Fruit fly (Drosophila melanogaster) whole organism, embryonic: ENCODE measurements around the gene PLCXD.

ENCODE experiments used
- Antp ChIP-seq: fragments of 200-800 bp; sonication (Bioruptor generic); optimal IDR thresholded peaks from 3 replicates; lab custom pipeline; 2016; ENCODE audit warnings: missing biosample characterization, missing genetic modification characterization
- Bteb2 ChIP-seq: fragments of 200-800 bp; sonication (Bioruptor generic); optimal IDR thresholded peaks from 2 replicates; lab custom pipeline; 2016; ENCODE audit warnings: missing biosample characterization, missing genetic modification characterization
- CG10267 ChIP-seq: fragments of 200-800 bp; sonication (Bioruptor generic); optimal IDR thresholded peaks from 2 replicates; lab custom pipeline; 2018; ENCODE audit warnings: missing biosample characterization, mild to moderate bottlenecking, missing genetic modification characterization, moderate library complexity
- CG10274 ChIP-seq: fragments of 200-800 bp; sonication (Bioruptor generic); optimal IDR thresholded peaks from 3 replicates; lab custom pipeline; 2017; ENCODE audit warnings: missing biosample characterization, mild to moderate bottlenecking, missing genetic modification characterization
- CG11398 ChIP-seq: fragments of 200-800 bp; sonication (Bioruptor generic); optimal IDR thresholded peaks from 2 replicates; lab custom pipeline; 2016; ENCODE audit warnings: missing biosample characterization, missing genetic modification characterization
- CG15073 ChIP-seq: fragments of 200-800 bp; sonication (Bioruptor generic); optimal IDR thresholded peaks from 2 replicates; lab custom pipeline; 2016; ENCODE audit warnings: missing biosample characterization, missing genetic modification characterization
- CG15601 ChIP-seq: fragments of 200-800 bp; sonication (Bioruptor generic); optimal IDR thresholded peaks from 3 replicates; lab custom pipeline; 2019; ENCODE audit warnings: missing biosample characterization, mild to moderate bottlenecking, missing genetic modification characterization, moderate library complexity
- CG1792 ChIP-seq: fragments of 200-800 bp; sonication (Bioruptor generic); optimal IDR thresholded peaks from 2 replicates; lab custom pipeline; 2016; ENCODE audit warnings: missing biosample characterization, missing genetic modification characterization
- CG2120 ChIP-seq: fragments of 200-800 bp; sonication (Bioruptor generic); optimal IDR thresholded peaks from 3 replicates; lab custom pipeline; 2016; ENCODE audit warnings: missing biosample characterization, missing genetic modification characterization
- CG30403 ChIP-seq: fragments of 200-800 bp; sonication (Bioruptor generic); optimal IDR thresholded peaks from 3 replicates; lab custom pipeline; 2016; ENCODE audit warnings: missing biosample characterization, missing genetic modification characterization
- CG31365 ChIP-seq: fragments of 200-800 bp; sonication (Bioruptor generic); optimal IDR thresholded peaks from 2 replicates; lab custom pipeline; 2018; ENCODE audit warnings: missing biosample characterization, mild to moderate bottlenecking, missing genetic modification characterization
- CG33213 ChIP-seq: fragments of 200-800 bp; sonication (Bioruptor generic); optimal IDR thresholded peaks from 3 replicates; lab custom pipeline; 2016; ENCODE audit warnings: missing biosample characterization, missing genetic modification characterization
- CG4424 ChIP-seq: fragments of 200-800 bp; sonication (Bioruptor generic); optimal IDR thresholded peaks from 3 replicates; lab custom pipeline; 2016; ENCODE audit warnings: missing biosample characterization, missing genetic modification characterization
- CG5180 ChIP-seq: fragments of 200-800 bp; sonication (Bioruptor generic); optimal IDR thresholded peaks from 3 replicates; lab custom pipeline; 2017; ENCODE audit warnings: missing biosample characterization, missing genetic modification characterization, mild to moderate bottlenecking, moderate library complexity, missing genetic modification reagents
- CG5245 ChIP-seq: fragments of 200-800 bp; sonication (Bioruptor generic); optimal IDR thresholded peaks from 3 replicates; lab custom pipeline; 2016; ENCODE audit warnings: missing biosample characterization, missing genetic modification characterization
- CG6272 ChIP-seq: fragments of 200-800 bp; sonication (Bioruptor generic); IDR thresholded peaks from 2 replicates; pipeline ENCODE4 v1.3.6; 2022; ENCODE audit warnings: missing biosample characterization, missing genetic modification characterization
- CG7987 ChIP-seq: fragments of 200-800 bp; sonication (Bioruptor generic); optimal IDR thresholded peaks from 2 replicates; lab custom pipeline; 2018; ENCODE audit warnings: missing biosample characterization, mild to moderate bottlenecking, missing genetic modification characterization, moderate library complexity
- CG8924 ChIP-seq: fragments of 200-800 bp; optimal IDR thresholded peaks from 3 replicates; lab custom pipeline; 2019; ENCODE audit warnings: missing biosample characterization, mild to moderate bottlenecking, missing genetic modification characterization, moderate library complexity
- D19B ChIP-seq: fragments of 200-800 bp; sonication (Bioruptor generic); optimal IDR thresholded peaks from 2 replicates; lab custom pipeline; 2017; ENCODE audit warnings: missing biosample characterization, mild to moderate bottlenecking, missing genetic modification characterization
- Dfd ChIP-seq, 2 experiments: fragments of >200 bp; optimal IDR thresholded peaks; 2 replicates each; lab custom pipeline; 2017; ENCODE audit warnings: missing biosample characterization in 2 of 2, missing genetic modification characterization in 2 of 2
- Gug ChIP-seq: fragments of 200-800 bp; sonication (Bioruptor generic); IDR thresholded peaks from 4 replicates; pipeline ENCODE4 v1.3.6; 2022; ENCODE audit warnings: missing biosample characterization, missing genetic modification characterization
- Hand ChIP-seq: fragments of 200-800 bp; sonication (Bioruptor generic); optimal IDR thresholded peaks from 2 replicates; lab custom pipeline; 2017; ENCODE audit warnings: mild to moderate bottlenecking, missing biosample characterization, missing genetic modification reagents, missing genetic modification characterization
- Hmr ChIP-seq: fragments of 200-800 bp; sonication (Bioruptor generic); optimal IDR thresholded peaks from 3 replicates; lab custom pipeline; 2017; ENCODE audit warnings: mild to moderate bottlenecking, missing biosample characterization, missing genetic modification reagents, missing genetic modification characterization
- Hr39 ChIP-seq: fragments of >200 bp; optimal IDR thresholded peaks from 2 replicates; lab custom pipeline; 2017
- Oaz ChIP-seq: fragments of 200-800 bp; sonication (Bioruptor generic); IDR thresholded peaks from 2 replicates; pipeline ENCODE4 v1.3.6; 2022; ENCODE audit warnings: missing biosample characterization, missing genetic modification characterization
- Poxn ChIP-seq: fragments of 200-800 bp; sonication (Bioruptor generic); IDR thresholded peaks from 2 replicates; pipeline ENCODE4 v1.3.6; 2022; ENCODE audit warnings: missing biosample characterization, missing genetic modification characterization
- Ssrp ChIP-seq: fragments of 200-800 bp; sonication (Bioruptor generic); optimal IDR thresholded peaks from 2 replicates; lab custom pipeline; 2018; ENCODE audit warnings: missing biosample characterization, mild to moderate bottlenecking, missing genetic modification characterization, moderate library complexity
- Trl ChIP-seq, 3 experiments: fragments of >200 bp in 2 of 3; fragments of 200-800 bp in 1 of 3; sonication (Bioruptor generic) in 1 of 3; optimal IDR thresholded peaks; 2 replicates in 1 of 3; 3 replicates in 2 of 3; lab custom pipeline; 2016 to 2017; ENCODE audit warnings: missing biosample characterization in 1 of 3, missing genetic modification characterization in 1 of 3
- az2 ChIP-seq: fragments of 200-800 bp; sonication (Bioruptor generic); optimal IDR thresholded peaks from 3 replicates; lab custom pipeline; 2016; ENCODE audit warnings: missing biosample characterization, missing genetic modification characterization
- bcd ChIP-seq: fragments of 200-800 bp; sonication (Bioruptor generic); optimal IDR thresholded peaks from 2 replicates; lab custom pipeline; 2017; ENCODE audit warnings: missing biosample characterization, mild to moderate bottlenecking, missing genetic modification characterization
- btn ChIP-seq: fragments of 200-800 bp; sonication (Bioruptor generic); optimal IDR thresholded peaks from 2 replicates; lab custom pipeline; 2016; ENCODE audit warnings: missing biosample characterization, missing genetic modification characterization
- ci ChIP-seq: fragments of 200-800 bp; sonication (Bioruptor generic); IDR thresholded peaks from 3 replicates; pipeline ENCODE4 v1.3.6; 2022; ENCODE audit warnings: missing biosample characterization, missing genetic modification characterization
- gce ChIP-seq: fragments of 200-800 bp; sonication (Bioruptor generic); IDR thresholded peaks from 3 replicates; pipeline ENCODE4 v1.3.6; 2022; ENCODE audit warnings: missing biosample characterization, missing genetic modification characterization
- gro ChIP-seq: fragments of 200-800 bp; sonication (Bioruptor generic); optimal IDR thresholded peaks from 2 replicates; lab custom pipeline; 2016; ENCODE audit warnings: missing biosample characterization, missing genetic modification characterization
- her ChIP-seq: fragments of 200-800 bp; sonication (Bioruptor generic); optimal IDR thresholded peaks from 2 replicates; lab custom pipeline; 2016; ENCODE audit warnings: missing biosample characterization, missing genetic modification characterization
- insv ChIP-seq, 2 experiments: fragments of 200-800 bp; sonication (Bioruptor generic); optimal IDR thresholded peaks; 3 replicates each; lab custom pipeline; 2016 to 2018; ENCODE audit warnings: missing biosample characterization in 2 of 2, missing genetic modification characterization in 2 of 2
- lab ChIP-seq: fragments of 200-800 bp; sonication (Bioruptor generic); optimal IDR thresholded peaks from 3 replicates; lab custom pipeline; 2017; ENCODE audit warnings: missing biosample characterization, missing genetic modification characterization, mild to moderate bottlenecking, moderate library complexity, missing genetic modification reagents
- mam ChIP-seq: fragments of 200-800 bp; sonication (Bioruptor generic); optimal IDR thresholded peaks from 3 replicates; lab custom pipeline; 2016; ENCODE audit warnings: missing biosample characterization, missing genetic modification characterization
- nom ChIP-seq: fragments of 200-800 bp; sonication (Bioruptor generic); optimal IDR thresholded peaks from 2 replicates; lab custom pipeline; 2017; ENCODE audit warnings: missing biosample characterization, missing genetic modification characterization, mild to moderate bottlenecking, moderate library complexity, missing genetic modification reagents
- odd ChIP-seq: fragments of 200-800 bp; sonication (Bioruptor generic); optimal IDR thresholded peaks from 2 replicates; lab custom pipeline; 2017; ENCODE audit warnings: missing biosample characterization, mild to moderate bottlenecking, missing genetic modification characterization
- peb ChIP-seq: fragments of 200-800 bp; sonication (Bioruptor generic); IDR thresholded peaks from 2 replicates; pipeline ENCODE4 v1.3.6; 2022; ENCODE audit warnings: missing biosample characterization, missing genetic modification characterization
- sima ChIP-seq: fragments of 200-800 bp; sonication (Bioruptor generic); optimal IDR thresholded peaks from 2 replicates; lab custom pipeline; 2016; ENCODE audit warnings: missing biosample characterization, missing genetic modification characterization
- sisA ChIP-seq: fragments of 200-800 bp; sonication (Bioruptor generic); IDR thresholded peaks from 2 replicates; pipeline ENCODE4 v1.3.6; 2022; ENCODE audit warnings: missing biosample characterization, missing genetic modification characterization
- sna ChIP-seq: fragments of 200-800 bp; sonication (Bioruptor generic); IDR thresholded peaks from 2 replicates; pipeline ENCODE4 v1.3.6; 2022; ENCODE audit warnings: missing biosample characterization, missing genetic modification characterization; ENCODE audit not compliant: partially characterized antibody
- tna ChIP-seq: fragments of 200-800 bp; sonication (Bioruptor generic); IDR thresholded peaks from 2 replicates; pipeline ENCODE4 v1.3.6; 2022; ENCODE audit warnings: missing biosample characterization, missing genetic modification characterization; ENCODE audit not compliant: partially characterized antibody
- tx ChIP-seq: fragments of 200-800 bp; sonication (Bioruptor generic); optimal IDR thresholded peaks from 2 replicates; lab custom pipeline; 2016; ENCODE audit warnings: missing biosample characterization, missing genetic modification characterization
- unpg ChIP-seq: fragments of 200-800 bp; sonication (Bioruptor generic); optimal IDR thresholded peaks from 3 replicates; lab custom pipeline; 2018; ENCODE audit warnings: missing biosample characterization, mild to moderate bottlenecking, missing genetic modification characterization, moderate library complexity
- vfl ChIP-seq: fragments of 200-800 bp; sonication (Bioruptor generic); optimal IDR thresholded peaks from 2 replicates; lab custom pipeline; 2016; ENCODE audit warnings: missing biosample characterization, missing genetic modification characterization
- zfh2 ChIP-seq: fragments of 200-800 bp; sonication (Bioruptor generic); optimal IDR thresholded peaks from 2 replicates; lab custom pipeline; 2016; ENCODE audit warnings: missing biosample characterization, missing genetic modification characterization

The PLCXD gene

DNA sequence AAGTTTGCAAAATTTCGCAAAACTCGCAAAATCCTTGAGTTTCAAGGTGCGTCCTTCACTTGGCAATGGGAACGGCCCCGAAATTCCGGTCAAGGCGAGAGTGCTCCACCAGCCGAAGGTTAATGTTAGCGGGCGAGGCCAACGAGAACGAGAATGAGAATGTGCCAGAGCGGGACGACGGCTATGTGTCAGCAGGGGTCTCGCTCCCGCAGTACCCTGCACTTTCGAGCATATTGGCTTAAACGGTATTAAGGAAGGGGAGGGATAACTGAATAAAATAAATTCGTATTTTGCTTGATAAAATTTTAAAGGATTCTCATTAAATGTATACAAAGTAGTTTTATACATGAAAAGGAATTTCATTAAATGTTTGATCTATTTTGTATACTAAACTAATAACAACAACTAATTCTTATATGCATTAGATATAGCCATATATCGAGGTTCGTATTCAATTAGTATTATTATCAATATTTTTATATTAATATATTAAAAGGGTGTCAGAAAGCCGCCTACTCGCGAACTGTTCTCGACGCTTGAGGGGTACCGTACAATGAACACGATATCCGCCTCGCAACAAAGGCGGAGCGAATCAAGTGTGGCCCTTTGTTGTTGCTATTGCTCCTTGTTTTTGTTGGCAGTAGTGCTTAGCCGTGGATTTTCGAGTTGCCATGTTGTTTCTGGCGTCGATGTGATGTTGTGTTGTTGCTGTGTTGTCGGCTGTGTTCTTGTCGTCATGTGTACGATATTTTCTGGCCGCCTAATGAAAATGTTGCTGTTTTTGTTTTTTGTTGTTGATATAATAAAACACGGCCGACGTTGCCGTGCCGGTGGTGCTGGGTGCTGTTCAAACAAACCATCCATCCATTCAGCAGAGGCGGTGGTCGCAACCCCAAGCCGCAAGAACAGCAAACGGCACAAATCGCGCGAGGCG is 42.6 kb upstream of the PLCXD start (continued):
- peak; percentile 75; the same call in 3 of the 4 replicates for TF ChIP-seq Gug (GFP tag; lab: Robert Waterston, UW)
- TF ChIP-seq CG15601: peak; percentile 93
- no peak for TF ChIP-seq Dfd (GFP tag; optimal IDR thresholded peaks at IDR 0.05; lab: Kevin White, UChicago)
- TF ChIP-seq zfh2 (GFP tag; lab: Kevin White, UChicago): peak; percentile 3
- no peak for TF ChIP-seq peb (GFP tag; lab: Robert Waterston, UW)
- peak; percentile 94 for TF ChIP-seq Hand (GFP tag; lab: Kevin White, UChicago)
- peak; percentile 56 for TF ChIP-seq CG7987 (GFP tag; lab: Kevin White, UChicago)
- TF ChIP-seq nom (GFP tag; lab: Kevin White, UChicago): peak; percentile 81
- peak; percentile 74 for TF ChIP-seq CG6272 (GFP tag; lab: Robert Waterston, UW)
- TF ChIP-seq Antp (GFP tag; lab: Kevin White, UChicago): peak; percentile 65
- no peak for TF ChIP-seq sima (GFP tag; lab: Kevin White, UChicago)
- TF ChIP-seq Ssrp: peak; percentile 96
- TF ChIP-seq CG10274: peak; percentile 95
- TF ChIP-seq odd: peak; percentile 97
- TF ChIP-seq CG2120 (GFP tag; lab: Kevin White, UChicago): peak; percentile 82
- no peak for TF ChIP-seq Hr39 (lab: Kevin White, UChicago)
- TF ChIP-seq az2 (GFP tag; lab: Kevin White, UChicago): peak; percentile 91
- TF ChIP-seq lab (GFP tag; lab: Kevin White, UChicago): peak; percentile 94
- TF ChIP-seq gro (GFP tag; lab: Kevin White, UChicago): no peak
- TF ChIP-seq tna (GFP tag; lab: Robert Waterston, UW): no peak
- TF ChIP-seq gce (GFP tag; lab: Robert Waterston, UW): no peak
- TF ChIP-seq CG5180: peak; percentile 68
- TF ChIP-seq CG1792: peak; percentile 46
- no peak for TF ChIP-seq CG11398
- TF ChIP-seq bcd (GFP tag; lab: Kevin White, UChicago): peak; percentile 97
- peak; percentile 30 for TF ChIP-seq her
- peak; percentile 69 for TF ChIP-seq mam (GFP tag; lab: Kevin White, UChicago)
- TF ChIP-seq vfl (GFP tag; lab: Kevin White, UChicago): peak; percentile 60
- no peak for TF ChIP-seq CG31365 (tag; lab: Kevin White, UChicago)
- TF ChIP-seq CG33213 (GFP tag; lab: Kevin White, UChicago): peak; percentile 24
- no peak for TF ChIP-seq Trl (optimal IDR thresholded peaks at IDR 0.05; lab: Kevin White, UChicago)
- peak; percentile 59 for TF ChIP-seq Trl (GFP tag; optimal IDR thresholded peaks at IDR 0.05; lab: Kevin White, UChicago)
- peak; percentile 96 for TF ChIP-seq Hmr (GFP tag; lab: Kevin White, UChicago)
- no peak for TF ChIP-seq ci (GFP tag; lab: Robert Waterston, UW)
- peak; percentile 96 for TF ChIP-seq D19B (GFP tag; lab: Kevin White, UChicago)
- peak; percentile 93 for TF ChIP-seq unpg (GFP tag; lab: Kevin White, UChicago)
- TF ChIP-seq sisA (GFP tag; lab: Robert Waterston, UW): no peak
- TF ChIP-seq insv (GFP tag; optimal IDR thresholded peaks at IDR 0.05; lab: Kevin White, UChicago): peak in 1 of 2 experiments; percentile 47
- TF ChIP-seq CG10267 (tag; lab: Kevin White, UChicago): peak; percentile 95
- TF ChIP-seq CG4424 (GFP tag; lab: Kevin White, UChicago): peak; percentile 94
- peak; percentile 95 for TF ChIP-seq CG30403
- peak; percentile 30 for TF ChIP-seq Bteb2 (GFP tag; lab: Kevin White, UChicago)
- TF ChIP-seq CG8924 (tag; lab: Kevin White, UChicago): peak; percentile 98
- peak; percentile 46 for TF ChIP-seq btn (GFP tag; lab: Kevin White, UChicago)
- TF ChIP-seq Poxn (GFP tag; lab: Robert Waterston, UW): no peak
- peak; percentile 52 for TF ChIP-seq CG15073
- TF ChIP-seq tx (GFP tag; lab: Kevin White, UChicago): peak; percentile 55
- peak; percentile 81 for TF ChIP-seq CG5245 (GFP tag; lab: Kevin White, UChicago)
- no peak for TF ChIP-seq Oaz (GFP tag; lab: Robert Waterston, UW)
- no peak for TF ChIP-seq sna (GFP tag; lab: Robert Waterston, UW)
